Fruit fly (Drosophila melanogaster) Kc167 (cell line): Measurements from ENCODE around the gene CG18284.

Source experiments
- Myc ChIP-seq: fragments of >200 bp; optimal IDR thresholded peaks from 2 replicates; lab custom pipeline; 2017; ENCODE audit warnings: missing external identifiers
- Sin3A ChIP-seq: fragments of >200 bp; optimal IDR thresholded peaks from 2 replicates; lab custom pipeline; 2018; ENCODE audit warnings: missing external identifiers
- h ChIP-seq: fragments of >200 bp; optimal IDR thresholded peaks from 3 replicates; lab custom pipeline; 2018; ENCODE audit warnings: missing external identifiers
- insv ChIP-seq: fragments of >200 bp; optimal IDR thresholded peaks from 3 replicates; lab custom pipeline; 2018; ENCODE audit warnings: missing external identifiers
- psq ChIP-seq: fragments of >200 bp; optimal IDR thresholded peaks from 2 replicates; lab custom pipeline; 2017; ENCODE audit warnings: missing external identifiers

DNA sequence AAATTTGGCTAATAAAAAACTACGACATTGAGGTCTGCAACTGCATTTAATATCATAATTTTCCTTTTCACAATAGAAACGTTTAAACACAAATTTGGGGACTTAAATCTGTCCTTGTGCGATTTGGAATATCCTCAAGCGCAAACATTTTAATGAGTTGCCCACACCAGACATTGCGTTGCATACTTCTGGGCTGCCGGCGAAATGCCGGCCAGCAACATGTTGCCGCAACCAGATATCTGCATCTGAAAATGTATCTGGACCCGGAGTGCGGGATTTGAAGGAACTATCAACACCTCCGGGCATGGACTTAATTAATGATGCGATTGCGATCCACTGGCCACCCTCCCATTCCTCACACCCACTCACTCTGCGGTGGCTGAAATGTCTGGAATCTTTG, 10.7 kb downstream of the CG18284 start:
- no peak for TF ChIP-seq psq (lab: Kevin White, UChicago)
- no peak for TF ChIP-seq insv
- TF ChIP-seq h: no peak
- TF ChIP-seq Myc (lab: Kevin White, UChicago): no peak
- no peak for TF ChIP-seq Sin3A
